Worm (Caenorhabditis elegans) whole organism, mixed stage, embryonic: ENCODE measurements around the gene pmp-2.

ENCODE experiments used
- M03D4.4 ChIP-seq: sonication (generic microtip); optimal IDR thresholded peaks from 2 replicates; lab custom pipeline; 2017; ENCODE audit warnings: mild to moderate bottlenecking, missing genetic modification characterization, missing compliant biosample characterization
- bed-3 ChIP-seq: fragments of 200-800 bp; sonication (Bioruptor generic); optimal IDR thresholded peaks from 3 replicates; lab custom pipeline; 2018; ENCODE audit warnings: mild to moderate bottlenecking, missing genetic modification characterization, moderate library complexity, missing compliant biosample characterization
- blmp-1 ChIP-seq: fragments of 150-350 bp; optimal IDR thresholded peaks from 2 replicates; lab custom pipeline; 2014; ENCODE audit warnings: missing biosample characterization, missing genetic modification characterization
- ceh-39 ChIP-seq: fragments of 150-350 bp; optimal IDR thresholded peaks from 2 replicates; lab custom pipeline; 2014; ENCODE audit warnings: missing biosample characterization, missing genetic modification characterization
- ceh-83 ChIP-seq: fragments of 200-800 bp; sonication (Bioruptor generic); optimal IDR thresholded peaks from 2 replicates; lab custom pipeline; 2018; ENCODE audit warnings: mild to moderate bottlenecking, missing genetic modification characterization, missing compliant biosample characterization
- ces-1 ChIP-seq: fragments of 150-350 bp; optimal IDR thresholded peaks from 2 replicates; lab custom pipeline; 2014; ENCODE audit warnings: missing biosample characterization, missing genetic modification reagents, missing genetic modification characterization
- cnd-1 ChIP-seq: fragments of 200-800 bp; sonication (Bioruptor generic); optimal IDR thresholded peaks from 2 replicates; lab custom pipeline; 2018; ENCODE audit warnings: mild to moderate bottlenecking, missing genetic modification characterization, missing compliant biosample characterization
- drap-1 ChIP-seq: fragments of 200-800 bp; sonication (Bioruptor generic); optimal IDR thresholded peaks from 3 replicates; lab custom pipeline; 2018; ENCODE audit warnings: mild to moderate bottlenecking, missing genetic modification characterization, missing compliant biosample characterization
- elt-1 ChIP-seq: sonication (generic microtip); optimal IDR thresholded peaks from 2 replicates; lab custom pipeline; 2017; ENCODE audit warnings: missing genetic modification characterization, mild to moderate bottlenecking, missing compliant biosample characterization, antibody characterized with exemption, moderate library complexity, borderline replicate concordance; ENCODE audit not compliant: insufficient read depth
- elt-3 ChIP-seq: fragments of 150-350 bp; optimal IDR thresholded peaks from 2 replicates; lab custom pipeline; 2014; ENCODE audit warnings: missing biosample characterization, missing genetic modification characterization
- flh-1 ChIP-seq: fragments of 200-800 bp; sonication (Bioruptor generic); optimal IDR thresholded peaks from 2 replicates; lab custom pipeline; 2018; ENCODE audit warnings: mild to moderate bottlenecking, missing genetic modification characterization, moderate library complexity, missing compliant biosample characterization
- ham-2 ChIP-seq: fragments of 200-800 bp; sonication (Bioruptor generic); optimal IDR thresholded peaks from 2 replicates; lab custom pipeline; 2018; ENCODE audit warnings: mild to moderate bottlenecking, missing genetic modification characterization, missing compliant biosample characterization
- hlh-1 ChIP-seq: fragments of 150-350 bp; optimal IDR thresholded peaks from 2 replicates; lab custom pipeline; 2014; ENCODE audit warnings: missing biosample characterization, missing genetic modification reagents, missing genetic modification characterization
- lin-13 ChIP-seq: fragments of 150-350 bp; optimal IDR thresholded peaks from 2 replicates; lab custom pipeline; 2014; ENCODE audit warnings: missing biosample characterization, missing genetic modification characterization
- lin-32 ChIP-seq: fragments of 200-800 bp; sonication (Bioruptor generic); optimal IDR thresholded peaks from 2 replicates; lab custom pipeline; 2018; ENCODE audit warnings: mild to moderate bottlenecking, missing genetic modification characterization, missing compliant biosample characterization
- lsy-2 ChIP-seq: fragments of 150-350 bp; optimal IDR thresholded peaks from 2 replicates; lab custom pipeline; 2014; ENCODE audit warnings: missing biosample characterization, missing genetic modification characterization
- mab-5 ChIP-seq: fragments of 150-350 bp; optimal IDR thresholded peaks from 2 replicates; lab custom pipeline; 2014; ENCODE audit warnings: missing biosample characterization, missing genetic modification characterization
- mep-1 ChIP-seq: fragments of 150-350 bp; optimal IDR thresholded peaks from 2 replicates; lab custom pipeline; 2017; ENCODE audit warnings: missing biosample characterization, missing genetic modification reagents, missing genetic modification characterization, inconsistent platforms
- mls-2 ChIP-seq: sonication (generic microtip); optimal IDR thresholded peaks from 2 replicates; lab custom pipeline; 2016; ENCODE audit warnings: mild to moderate bottlenecking, missing genetic modification characterization, moderate library complexity, missing compliant biosample characterization
- nhr-12 ChIP-seq: fragments of 150-350 bp; optimal IDR thresholded peaks from 2 replicates; lab custom pipeline; 2014; ENCODE audit warnings: missing biosample characterization, missing genetic modification characterization
- nhr-2 ChIP-seq: fragments of 150-350 bp; optimal IDR thresholded peaks from 2 replicates; lab custom pipeline; 2014; ENCODE audit warnings: missing biosample characterization, missing genetic modification characterization
- nhr-237 ChIP-seq: fragments of 150-350 bp; optimal IDR thresholded peaks from 2 replicates; lab custom pipeline; 2014; ENCODE audit warnings: missing biosample characterization, missing genetic modification characterization
- nhr-28 ChIP-seq: fragments of 150-350 bp; optimal IDR thresholded peaks from 2 replicates; lab custom pipeline; 2014; ENCODE audit warnings: missing biosample characterization, missing genetic modification characterization
- nhr-76 ChIP-seq: sonication (generic microtip); optimal IDR thresholded peaks from 2 replicates; lab custom pipeline; 2017; ENCODE audit warnings: missing biosample characterization, missing genetic modification characterization
- sem-2 ChIP-seq: fragments of 200-800 bp; sonication (Bioruptor generic); optimal IDR thresholded peaks from 2 replicates; lab custom pipeline; 2018; ENCODE audit warnings: mild to moderate bottlenecking, missing genetic modification characterization, missing compliant biosample characterization
- snpc-4 ChIP-seq: fragments of 150-350 bp; optimal IDR thresholded peaks from 2 replicates; lab custom pipeline; 2014; ENCODE audit warnings: missing biosample characterization, missing genetic modification characterization
- sptf-1 ChIP-seq: sonication (generic microtip); optimal IDR thresholded peaks from 2 replicates; lab custom pipeline; 2017; ENCODE audit warnings: mild to moderate bottlenecking, missing genetic modification characterization, moderate library complexity, missing compliant biosample characterization
- tbx-8 ChIP-seq: fragments of 200-800 bp; sonication (Bioruptor generic); optimal IDR thresholded peaks from 2 replicates; lab custom pipeline; 2018; ENCODE audit warnings: mild to moderate bottlenecking, missing genetic modification characterization, moderate library complexity, missing compliant biosample characterization
- unc-120 ChIP-seq: sonication (generic microtip); optimal IDR thresholded peaks from 2 replicates; lab custom pipeline; 2017; ENCODE audit warnings: missing genetic modification characterization, missing compliant biosample characterization; ENCODE audit not compliant: poor library complexity, severe bottlenecking
- unc-39 ChIP-seq: fragments of 150-350 bp; optimal IDR thresholded peaks from 2 replicates; lab custom pipeline; 2014; ENCODE audit warnings: missing biosample characterization, missing genetic modification characterization
- unc-62 ChIP-seq: fragments of 150-350 bp; optimal IDR thresholded peaks from 2 replicates; lab custom pipeline; 2014; ENCODE audit warnings: missing biosample characterization, missing genetic modification reagents, missing genetic modification characterization
- zip-8 ChIP-seq: fragments of 150-350 bp; optimal IDR thresholded peaks from 2 replicates; lab custom pipeline; 2014; ENCODE audit warnings: missing biosample characterization, missing genetic modification characterization
- ztf-11 ChIP-seq: fragments of 150-350 bp; optimal IDR thresholded peaks from 2 replicates; lab custom pipeline; 2014; ENCODE audit warnings: missing biosample characterization, missing genetic modification characterization

Gene pmp-2

DNA sequence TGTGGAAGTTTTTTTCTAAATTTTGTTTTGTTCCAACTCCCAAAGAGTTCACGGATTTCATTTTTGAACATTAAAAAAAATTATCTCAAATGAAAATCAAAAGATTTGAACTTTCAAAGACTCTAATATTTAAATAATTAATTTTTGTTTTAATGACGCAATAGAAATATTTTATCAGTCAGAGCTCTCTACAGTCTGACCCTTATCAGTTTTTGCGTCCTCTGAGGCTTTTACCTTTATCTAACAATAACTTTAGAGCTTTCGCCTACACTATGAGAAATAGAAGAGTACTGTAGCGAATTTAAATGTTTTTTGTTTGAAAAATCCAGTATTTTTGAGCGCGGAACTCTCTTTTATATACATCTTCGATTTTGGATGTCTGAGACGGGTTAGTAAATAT is 31.3 kb upstream of the pmp-2 start, which contains the start of gene B0252.5:
B0252.5 (minus strand) TSS at position 17 of the 400 bp plus-strand sequence.
- TF ChIP-seq cnd-1 (no peak), ztf-11 (tag; lab: Kevin White, UChicago) (no peak), bed-3 (GFP tag; lab: Kevin White, UChicago) (no peak), drap-1 (no peak), ceh-39 (tag; lab: Kevin White, UChicago) (no peak), unc-62 (GFP tag; lab: Kevin White, UChicago) (no peak), lin-32 (GFP tag; lab: Kevin White, UChicago) (no peak), unc-120 (tag; lab: Kevin White, UChicago) (no peak)

DNA sequence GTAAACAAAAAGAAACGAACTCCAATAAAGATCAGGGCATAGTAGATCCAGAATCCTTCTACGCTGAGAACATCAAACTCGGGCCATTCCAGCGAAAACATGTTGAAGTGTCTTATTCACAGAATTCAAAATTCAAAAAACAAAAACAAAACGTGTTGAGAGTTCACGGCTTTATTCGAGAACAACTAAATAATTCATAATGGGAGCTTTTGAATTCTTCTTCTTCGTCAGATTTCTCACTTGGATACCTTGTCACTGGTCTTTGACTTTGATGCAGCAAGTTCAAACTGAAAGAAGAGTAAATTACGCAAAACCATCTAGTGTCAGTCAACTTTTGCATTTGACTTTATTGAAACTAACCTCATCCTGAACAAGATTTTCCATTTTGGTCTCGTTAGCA is 30.1 kb upstream of the pmp-2 start, which contains the start of gene B0252.11:
B0252.11 (minus strand) TSS at position 101 of the 400 bp plus-strand sequence.
- TF ChIP-seq lin-32 (GFP tag; lab: Kevin White, UChicago) = no peak
- TF ChIP-seq bed-3 (GFP tag; lab: Kevin White, UChicago) = no peak
- no peak for TF ChIP-seq drap-1
- no peak for TF ChIP-seq nhr-2
- no peak for TF ChIP-seq blmp-1 (tag; lab: Kevin White, UChicago)
- TF ChIP-seq zip-8 = no peak
- no peak for TF ChIP-seq ceh-83
- TF ChIP-seq ces-1 (GFP tag; lab: Kevin White, UChicago) = no peak
- no peak for TF ChIP-seq snpc-4
- no peak for TF ChIP-seq nhr-12 (tag; lab: Kevin White, UChicago)
- TF ChIP-seq flh-1 (GFP tag; lab: Kevin White, UChicago) = no peak
- TF ChIP-seq mab-5 (tag; lab: Kevin White, UChicago) = no peak

ce11 chrII:6915875-6916274 is 28.3 kb upstream of the pmp-2 start, which contains the start of gene B0252.8:
B0252.8 (plus strand) TSS chrII:6916166.
- TF ChIP-seq ham-2 (GFP tag; lab: Kevin White, UChicago) = no peak
- peak; percentile 13 for TF ChIP-seq ces-1 (GFP tag; lab: Kevin White, UChicago)
- TF ChIP-seq mep-1 (tag; lab: Kevin White, UChicago) = no peak
- no peak for TF ChIP-seq cnd-1
- no peak for TF ChIP-seq sptf-1 (tag; lab: Kevin White, UChicago)
- TF ChIP-seq nhr-237 (tag; lab: Kevin White, UChicago) = no peak

- peak; percentile 37 for TF ChIP-seq ces-1 (GFP tag; lab: Kevin White, UChicago)
- TF ChIP-seq lin-32 (GFP tag; lab: Kevin White, UChicago) = peak; percentile 30
- no peak for TF ChIP-seq zip-8
- TF ChIP-seq nhr-12 (tag; lab: Kevin White, UChicago) = no peak
- TF ChIP-seq hlh-1 (tag; lab: Kevin White, UChicago) = no peak
- peak; percentile 62 for TF ChIP-seq cnd-1
- TF ChIP-seq mep-1 (tag; lab: Kevin White, UChicago) = peak; percentile 13
Observed at ce11 chrII:6913309-6913708, 25.7 kb upstream of the pmp-2 start, which contains the start of gene cyn-10. cyn-10 (minus strand) TSS chrII:6913365.

ce11 chrII:6909568-6910122 is 22.0 kb upstream of the pmp-2 start, which contains the start of gene asm-1:
asm-1 (plus strand) TSS chrII:6910072.
- no peak for TF ChIP-seq ceh-83
- TF ChIP-seq elt-1 (tag; lab: Kevin White, UChicago) = no peak
- TF ChIP-seq snpc-4 = no peak
- no peak for TF ChIP-seq ceh-39 (tag; lab: Kevin White, UChicago)
- TF ChIP-seq nhr-2 = no peak
- TF ChIP-seq nhr-237 (tag; lab: Kevin White, UChicago) = no peak
- TF ChIP-seq unc-62 (GFP tag; lab: Kevin White, UChicago) = no peak
- no peak for TF ChIP-seq nhr-28 (tag; lab: Kevin White, UChicago)
- no peak for TF ChIP-seq hlh-1 (tag; lab: Kevin White, UChicago)
- TF ChIP-seq mls-2 (tag; lab: Kevin White, UChicago) = no peak
- TF ChIP-seq sptf-1 (tag; lab: Kevin White, UChicago) = no peak
- TF ChIP-seq nhr-76 (tag; lab: Kevin White, UChicago) = no peak
- TF ChIP-seq ham-2 (GFP tag; lab: Kevin White, UChicago) = no peak

DNA sequence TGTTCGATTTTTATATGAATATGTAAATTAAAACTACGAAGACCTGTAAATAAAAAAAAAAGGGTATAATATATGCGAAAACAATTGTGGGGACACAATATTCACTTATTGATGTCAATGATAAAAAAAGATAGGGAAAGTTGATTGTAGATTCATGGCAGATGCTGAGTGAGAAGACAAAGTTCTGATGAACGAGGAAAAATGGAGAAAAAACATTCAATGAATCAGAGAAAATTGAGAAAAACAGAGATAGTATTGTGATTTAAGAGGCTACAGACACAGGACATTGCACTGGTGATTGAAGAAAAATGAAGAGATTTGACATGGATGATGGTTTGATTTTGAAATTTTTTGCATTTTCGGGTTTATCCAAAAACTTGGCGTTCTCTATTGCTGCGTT is 21.1 kb upstream of the pmp-2 start:
- no peak for TF ChIP-seq tbx-8 (GFP tag; lab: Kevin White, UChicago)
- TF ChIP-seq ceh-39 (tag; lab: Kevin White, UChicago) = no peak
- TF ChIP-seq elt-1 (tag; lab: Kevin White, UChicago) = no peak
- TF ChIP-seq cnd-1 = no peak
- no peak for TF ChIP-seq nhr-12 (tag; lab: Kevin White, UChicago)
- no peak for TF ChIP-seq lsy-2 (tag; lab: Kevin White, UChicago)
- TF ChIP-seq sem-2 = no peak
- no peak for TF ChIP-seq elt-3 (tag; lab: Kevin White, UChicago)
- TF ChIP-seq nhr-2 = no peak
- no peak for TF ChIP-seq ceh-83
- TF ChIP-seq mep-1 (tag; lab: Kevin White, UChicago) = no peak
- no peak for TF ChIP-seq flh-1 (GFP tag; lab: Kevin White, UChicago)
- no peak for TF ChIP-seq nhr-237 (tag; lab: Kevin White, UChicago)
- no peak for TF ChIP-seq M03D4.4 (tag; lab: Kevin White, UChicago)
- TF ChIP-seq sptf-1 (tag; lab: Kevin White, UChicago) = no peak
- no peak for TF ChIP-seq lin-32 (GFP tag; lab: Kevin White, UChicago)
- TF ChIP-seq unc-62 (GFP tag; lab: Kevin White, UChicago) = no peak
- no peak for TF ChIP-seq unc-39 (tag; lab: Kevin White, UChicago)
- TF ChIP-seq lin-13 (tag; lab: Kevin White, UChicago) = no peak
